Worm (Caenorhabditis elegans): ENCODE results near the gene hmgs-1.

- no peak for TF ChIP-seq elt-1 (tag; optimal IDR thresholded peaks at IDR 0.05)
- no peak for TF ChIP-seq snpc-4 (tag; optimal IDR thresholded peaks at IDR 0.05)
- TF ChIP-seq nhr-12 (tag; optimal IDR thresholded peaks at IDR 0.05): no peak
- no peak for TF ChIP-seq nhr-25 (tag; optimal IDR thresholded peaks at IDR 0.05)
- TF ChIP-seq ztf-4 (tag; optimal IDR thresholded peaks at IDR 0.05): no peak
- TF ChIP-seq elt-3 (tag; optimal IDR thresholded peaks at IDR 0.05): no peak
- TF ChIP-seq sma-9 (GFP tag; optimal IDR thresholded peaks at IDR 0.05): no peak
- TF ChIP-seq sma-9 (tag; optimal IDR thresholded peaks at IDR 0.05): no peak
- no peak for TF ChIP-seq aly-2 (tag; optimal IDR thresholded peaks at IDR 0.05)
- TF ChIP-seq mdl-1 (tag; optimal IDR thresholded peaks at IDR 0.05): no peak
Observed at ce11 chrV:5713510-5713909, 29.1 kb upstream of the hmgs-1 start.
